Fruit fly (Drosophila melanogaster) whole organism, embryonic: Measurements from ENCODE around the gene mop.

Experiments used
- Awh ChIP-seq: fragments of 200-800 bp; sonication (Bioruptor generic); IDR thresholded peaks from 2 replicates; pipeline ENCODE4, ENCODE4 v1.3.6; 2022; ENCODE audit warnings: missing biosample characterization, missing genetic modification characterization
- B-H1 ChIP-seq: fragments of 200-800 bp; sonication (Bioruptor generic); IDR thresholded peaks from 3 replicates; pipeline ENCODE4 v1.3.6; 2022; ENCODE audit warnings: missing biosample characterization, missing genetic modification characterization
- CG11695 ChIP-seq: fragments of 200-800 bp; sonication (Bioruptor generic); IDR thresholded peaks from 3 replicates; pipeline ENCODE4 v1.3.6; 2022; ENCODE audit warnings: missing biosample characterization, missing genetic modification characterization
- CG12659 ChIP-seq: fragments of 200-800 bp; sonication (Bioruptor generic); optimal IDR thresholded peaks from 3 replicates; lab custom pipeline; 2017; ENCODE audit warnings: mild to moderate bottlenecking, missing biosample characterization, missing genetic modification reagents, missing genetic modification characterization
- CG14441 ChIP-seq: fragments of 200-800 bp; sonication (Bioruptor generic); IDR thresholded peaks from 2 replicates; pipeline ENCODE4 v1.3.6; 2022; ENCODE audit warnings: missing biosample characterization, missing genetic modification characterization
- CG1529 ChIP-seq: fragments of 200-800 bp; sonication (Bioruptor generic); optimal IDR thresholded peaks from 3 replicates; lab custom pipeline; 2018; ENCODE audit warnings: missing biosample characterization, missing genetic modification characterization
- CG16863 ChIP-seq: fragments of 200-800 bp; sonication (Bioruptor generic); optimal IDR thresholded peaks from 3 replicates; lab custom pipeline; 2016; ENCODE audit warnings: missing biosample characterization, missing genetic modification characterization
- CG17328 ChIP-seq: fragments of 200-800 bp; sonication (Bioruptor generic); IDR thresholded peaks from 2 replicates; pipeline ENCODE4 v1.3.6; 2022; ENCODE audit warnings: missing biosample characterization, missing genetic modification characterization
- CG32532 ChIP-seq: fragments of 200-800 bp; sonication (Bioruptor generic); IDR thresholded peaks from 2 replicates; pipeline ENCODE4 v1.3.6; 2022; ENCODE audit warnings: missing biosample characterization, missing genetic modification characterization
- CG33557 ChIP-seq: fragments of 200-800 bp; sonication (Bioruptor generic); optimal IDR thresholded peaks from 2 replicates; lab custom pipeline; 2019; ENCODE audit warnings: missing biosample characterization, mild to moderate bottlenecking, missing genetic modification characterization, moderate library complexity
- CG4360 ChIP-seq: fragments of 200-800 bp; sonication (Bioruptor generic); IDR thresholded peaks from 2 replicates; pipeline ENCODE4 v1.3.6; 2022; ENCODE audit warnings: missing biosample characterization, missing genetic modification characterization
- CkIIα-i1 ChIP-seq: fragments of 200-800 bp; sonication (Bioruptor generic); IDR thresholded peaks from 2 replicates; pipeline ENCODE4 v1.3.6; 2022; ENCODE audit warnings: missing biosample characterization, missing genetic modification characterization
- Drgx ChIP-seq: fragments of 200-800 bp; sonication (Bioruptor generic); IDR thresholded peaks from 2 replicates; pipeline ENCODE4 v1.3.6; 2022; ENCODE audit warnings: missing biosample characterization, missing genetic modification characterization
- Elba2 ChIP-seq: fragments of 200-800 bp; sonication (Bioruptor generic); optimal IDR thresholded peaks from 3 replicates; lab custom pipeline; 2016; ENCODE audit warnings: missing biosample characterization, missing genetic modification characterization
- Hr3 ChIP-seq: fragments of 200-800 bp; sonication (Bioruptor generic); optimal IDR thresholded peaks from 3 replicates; lab custom pipeline; 2016; ENCODE audit warnings: missing biosample characterization, missing genetic modification characterization
- Pdp1 ChIP-seq, 2 experiments: fragments of 200-800 bp; sonication (Bioruptor generic); optimal IDR thresholded peaks; 3 replicates each; lab custom pipeline; 2016; ENCODE audit warnings: missing biosample characterization in 2 of 2, missing genetic modification characterization in 2 of 2, mild to moderate bottlenecking in 1 of 2, moderate library complexity in 1 of 2
- Ptx1 ChIP-seq: fragments of 200-800 bp; sonication (Bioruptor generic); IDR thresholded peaks from 2 replicates; pipeline ENCODE4 v1.3.6; 2022; ENCODE audit warnings: missing biosample characterization, missing genetic modification characterization
- Xrp1 ChIP-seq: fragments of 200-800 bp; sonication (Bioruptor generic); IDR thresholded peaks from 2 replicates; pipeline ENCODE4 v1.3.6; 2022; ENCODE audit warnings: missing biosample characterization, missing genetic modification characterization
- al ChIP-seq: fragments of 200-800 bp; sonication (Bioruptor generic); IDR thresholded peaks from 2 replicates; pipeline ENCODE4 v1.3.6; 2022; ENCODE audit warnings: missing biosample characterization, missing genetic modification characterization
- amos ChIP-seq: fragments of 200-800 bp; sonication (Bioruptor generic); IDR thresholded peaks from 2 replicates; pipeline ENCODE4 v1.3.6; 2022; ENCODE audit warnings: missing biosample characterization, missing genetic modification characterization; ENCODE audit not compliant: partially characterized antibody
- chif ChIP-seq, 2 experiments: fragments of 200-800 bp; sonication (Bioruptor generic); optimal IDR thresholded peaks; 3 replicates each; lab custom pipeline; 2016; ENCODE audit warnings: missing biosample characterization in 2 of 2, missing genetic modification characterization in 2 of 2
- ci ChIP-seq: fragments of 200-800 bp; sonication (Bioruptor generic); IDR thresholded peaks from 3 replicates; pipeline ENCODE4 v1.3.6; 2022; ENCODE audit warnings: missing biosample characterization, missing genetic modification characterization
- croc ChIP-seq: fragments of 200-800 bp; sonication (Bioruptor generic); conservative IDR thresholded peaks from 3 replicates; pipeline ENCODE4 v1.3.6; 2022; ENCODE audit warnings: missing biosample characterization, missing genetic modification characterization
- crol ChIP-seq: fragments of 200-800 bp; sonication (Bioruptor generic); IDR thresholded peaks from 2 replicates; pipeline ENCODE4 v1.3.6; 2022; ENCODE audit warnings: missing biosample characterization, missing genetic modification characterization
- fru ChIP-seq: fragments of >200 bp; optimal IDR thresholded peaks from 2 replicates; lab custom pipeline; 2017
- gcm ChIP-seq: fragments of 200-800 bp; sonication (Bioruptor generic); optimal IDR thresholded peaks from 2 replicates; lab custom pipeline; 2019; ENCODE audit warnings: missing biosample characterization, mild to moderate bottlenecking, missing genetic modification characterization, moderate library complexity
- ken ChIP-seq: fragments of 200-800 bp; sonication (Bioruptor generic); IDR thresholded peaks from 3 replicates; pipeline ENCODE4 v1.3.6; 2022; ENCODE audit warnings: missing biosample characterization, missing genetic modification characterization
- lilli ChIP-seq: fragments of 200-800 bp; sonication (Bioruptor generic); optimal IDR thresholded peaks from 3 replicates; lab custom pipeline; 2016; ENCODE audit warnings: missing biosample characterization, missing genetic modification characterization
- nerfin-2 ChIP-seq: fragments of 200-800 bp; sonication (Bioruptor generic); IDR thresholded peaks from 2 replicates; pipeline ENCODE4 v1.3.6; 2022; ENCODE audit warnings: missing biosample characterization, missing genetic modification characterization; ENCODE audit not compliant: partially characterized antibody
- onecut ChIP-seq: fragments of 200-800 bp; sonication (Bioruptor generic); IDR thresholded peaks from 2 replicates; pipeline ENCODE4 v1.3.6; 2022; ENCODE audit warnings: missing biosample characterization, missing genetic modification characterization
- pan ChIP-seq, 4 experiments: fragments of >200 bp in 3 of 4; fragments of 200-800 bp in 1 of 4; sonication (Bioruptor generic) in 1 of 4; optimal IDR thresholded peaks in 3 of 4; IDR thresholded peaks in 1 of 4; 2 replicates each; pipeline versions ENCODE4 v1.3.6 to Lab custom; 2017 to 2022; ENCODE audit warnings: missing biosample characterization in 2 of 4, missing genetic modification characterization in 2 of 4, mixed read lengths in 1 of 4
- row ChIP-seq: fragments of 200-800 bp; sonication (Bioruptor generic); IDR thresholded peaks from 3 replicates; pipeline ENCODE4 v1.3.6; 2022; ENCODE audit warnings: missing biosample characterization, missing genetic modification characterization
- sim ChIP-seq: fragments of 200-800 bp; sonication (Bioruptor generic); IDR thresholded peaks from 2 replicates; pipeline ENCODE4 v1.3.6; 2022; ENCODE audit warnings: missing biosample characterization, missing genetic modification characterization
- slbo ChIP-seq: fragments of 200-800 bp; sonication (Bioruptor generic); IDR thresholded peaks from 2 replicates; pipeline ENCODE4 v1.3.6; 2022; ENCODE audit warnings: missing biosample characterization, missing genetic modification characterization
- slou ChIP-seq: fragments of 200-800 bp; sonication (Bioruptor generic); optimal IDR thresholded peaks from 3 replicates; lab custom pipeline; 2016; ENCODE audit warnings: missing biosample characterization, missing genetic modification characterization
- stc ChIP-seq: fragments of 200-800 bp; sonication (Bioruptor generic); IDR thresholded peaks from 2 replicates; pipeline ENCODE4 v1.3.6; 2022; ENCODE audit warnings: missing biosample characterization, missing genetic modification characterization
- tgo ChIP-seq: fragments of 200-800 bp; sonication (Bioruptor generic); IDR thresholded peaks from 3 replicates; pipeline ENCODE4 v1.3.6; 2022; ENCODE audit warnings: missing biosample characterization, missing genetic modification characterization
- tin ChIP-seq: fragments of 200-800 bp; sonication (Bioruptor generic); optimal IDR thresholded peaks from 3 replicates; lab custom pipeline; 2016; ENCODE audit warnings: missing biosample characterization, missing genetic modification characterization
- zf30C ChIP-seq: fragments of 200-800 bp; sonication (Bioruptor generic); optimal IDR thresholded peaks from 3 replicates; lab custom pipeline; 2018; ENCODE audit warnings: missing biosample characterization, mild to moderate bottlenecking, missing genetic modification characterization
- zfh1 ChIP-seq: fragments of 200-800 bp; sonication (Bioruptor generic); IDR thresholded peaks from 3 replicates; pipeline ENCODE4 v1.3.6; 2022; ENCODE audit warnings: missing biosample characterization, missing genetic modification characterization

Gene mop

dm6 chr3L:14790849-14791646, 15.1 kb upstream of the mop start:
- 0 out of 2 replicates have a peak, but pooled peaks have one; percentile 8 for TF ChIP-seq al (GFP tag; lab: Robert Waterston, UW)
- no peak for TF ChIP-seq Hr3 (GFP tag; lab: Kevin White, UChicago)
- TF ChIP-seq CG1529 (GFP tag; lab: Kevin White, UChicago): no peak
- no peak for TF ChIP-seq onecut (GFP tag; lab: Robert Waterston, UW)
- TF ChIP-seq row: peak; percentile 30; the same call in 1 of the 3 replicates
- TF ChIP-seq slbo (GFP tag; lab: Robert Waterston, UW): peak; percentile 58
- 0 out of 2 replicates have a peak, but pooled peaks have one; percentile 18 for TF ChIP-seq Drgx (GFP tag; lab: Robert Waterston, UW)
- peak; percentile 28; the same call in 1 of the 2 replicates for TF ChIP-seq CG14441 (GFP tag; lab: Robert Waterston, UW)
- TF ChIP-seq slou (GFP tag; lab: Kevin White, UChicago): no peak
- TF ChIP-seq Ptx1: 0 out of 2 replicates have a peak, but pooled peaks have one; percentile 17
- peak; percentile 16; the same call in 1 of the 2 replicates for TF ChIP-seq CG17328
- TF ChIP-seq nerfin-2 (GFP tag; lab: Robert Waterston, UW): no peak
- TF ChIP-seq crol (GFP tag; lab: Robert Waterston, UW): peak; percentile 67
- TF ChIP-seq CG11695 (GFP tag; lab: Robert Waterston, UW): 0 out of 3 replicates have a peak, but pooled peaks have one; percentile 14
- TF ChIP-seq Xrp1 (GFP tag; lab: Robert Waterston, UW): peak; percentile 25; the same call in 1 of the 2 replicates
- no peak for TF ChIP-seq fru (lab: Kevin White, UChicago)
- 0 out of 3 replicates have a peak, but pooled peaks have one; percentile 29 for TF ChIP-seq ken (GFP tag; lab: Robert Waterston, UW)
- TF ChIP-seq tgo: peak; percentile 32; the same call in 1 of the 3 replicates
- no peak for TF ChIP-seq CG12659
- TF ChIP-seq tin (GFP tag; lab: Kevin White, UChicago): no peak
- TF ChIP-seq CkIIα-i1 (GFP tag; lab: Robert Waterston, UW): no peak
- no peak for TF ChIP-seq croc (GFP tag; lab: Robert Waterston, UW)
- 0 out of 3 replicates have a peak, but pooled peaks have one; percentile 22 for TF ChIP-seq zfh1
- no peak for TF ChIP-seq sim (GFP tag; lab: Robert Waterston, UW)
- peak in 1 of 2 experiments; percentile 63 for TF ChIP-seq Pdp1 (GFP tag; optimal IDR thresholded peaks at IDR 0.05; lab: Kevin White, UChicago)
- peak; percentile 90 for TF ChIP-seq Elba2 (GFP tag; lab: Kevin White, UChicago)
- TF ChIP-seq amos (GFP tag; lab: Robert Waterston, UW): no peak
- TF ChIP-seq CG16863 (GFP tag; lab: Kevin White, UChicago): no peak
- 0 out of 2 replicates have a peak, but pooled peaks have one; percentile 43 for TF ChIP-seq CG4360
- peak in 1 of 2 experiments; percentile 10 for TF ChIP-seq chif (GFP tag; optimal IDR thresholded peaks at IDR 0.05; lab: Kevin White, UChicago)
- TF ChIP-seq gcm (GFP tag; lab: Kevin White, UChicago): no peak
- peak; percentile 87 for TF ChIP-seq zf30C
- TF ChIP-seq CG32532: peak; percentile 47; the same call in 1 of the 2 replicates
- TF ChIP-seq stc (GFP tag; lab: Robert Waterston, UW): peak; percentile 48; the same call in 1 of the 2 replicates
- TF ChIP-seq B-H1 (GFP tag; lab: Robert Waterston, UW): peak; percentile 18; the same call in 1 of the 3 replicates
- TF ChIP-seq ci (GFP tag; lab: Robert Waterston, UW): 0 out of 3 replicates have a peak, but pooled peaks have one; percentile 25
- TF ChIP-seq CG33557: no peak
- TF ChIP-seq Awh (GFP tag; lab: Robert Waterston, UW): peak; percentile 57; the same call in 1 of the 2 replicates
- no peak for TF ChIP-seq lilli (GFP tag; lab: Kevin White, UChicago)
- no peak for TF ChIP-seq pan (optimal IDR thresholded peaks at IDR 0.05; lab: Kevin White, UChicago)
- peak in 1 of 2 experiments; percentile 25 for TF ChIP-seq pan (GFP tag; optimal IDR thresholded peaks at IDR 0.05 in 1 of 2, IDR thresholded peaks at IDR 0.05 in 1 of 2)
